Worm (Caenorhabditis elegans) whole organism, early embryonic: ENCODE results near the gene T05H10.1.

Source experiments
- B0310.2 ChIP-seq: sonication (generic microtip); optimal IDR thresholded peaks from 2 replicates; lab custom pipeline; 2016; ENCODE audit warnings: mild to moderate bottlenecking, missing genetic modification characterization, missing compliant biosample characterization
- F13C5.2 ChIP-seq: sonication (generic microtip); optimal IDR thresholded peaks from 2 replicates; lab custom pipeline; 2017; ENCODE audit warnings: mild to moderate bottlenecking, missing genetic modification characterization, inconsistent platforms, missing compliant biosample characterization
- aly-1 ChIP-seq: sonication (generic microtip); optimal IDR thresholded peaks from 2 replicates; lab custom pipeline; 2016; ENCODE audit warnings: missing genetic modification characterization, missing compliant biosample characterization
- ama-1 ChIP-seq: fragments of 150-350 bp; optimal IDR thresholded peaks from 2 replicates; lab custom pipeline; 2014
- ceh-13 ChIP-seq: fragments of 200-800 bp; sonication (Bioruptor generic); optimal IDR thresholded peaks from 2 replicates; lab custom pipeline; 2018; ENCODE audit warnings: mild to moderate bottlenecking, missing genetic modification characterization, missing compliant biosample characterization
- ceh-36 ChIP-seq: sonication (generic microtip); optimal IDR thresholded peaks from 2 replicates; lab custom pipeline; 2016; ENCODE audit warnings: missing genetic modification characterization, inconsistent platforms, missing compliant biosample characterization
- ets-7 ChIP-seq: sonication (generic microtip); optimal IDR thresholded peaks from 2 replicates; lab custom pipeline; 2016; ENCODE audit warnings: missing genotype, missing genetic modification characterization, missing compliant biosample characterization
- flt-1 ChIP-seq: fragments of 200-800 bp; sonication (Bioruptor generic); IDR thresholded peaks from 2 replicates; pipeline ENCODE4 v1.3.6; 2022; ENCODE audit warnings: missing genetic modification characterization, missing compliant biosample characterization
- hmbx-1 ChIP-seq: sonication (generic microtip); optimal IDR thresholded peaks from 2 replicates; lab custom pipeline; 2016; ENCODE audit warnings: mild to moderate bottlenecking, missing genetic modification characterization, missing compliant biosample characterization
- hmg-4 ChIP-seq: fragments of 200-800 bp; sonication (Bioruptor generic); optimal IDR thresholded peaks from 2 replicates; lab custom pipeline; 2018; ENCODE audit warnings: mild to moderate bottlenecking, missing genetic modification characterization, missing compliant biosample characterization
- hnd-1 ChIP-seq: sonication (generic microtip); optimal IDR thresholded peaks from 2 replicates; lab custom pipeline; 2016; ENCODE audit warnings: missing genetic modification characterization, missing compliant biosample characterization
- pes-1 ChIP-seq: fragments of 200-800 bp; sonication (Bioruptor generic); IDR thresholded peaks from 2 replicates; pipeline ENCODE4 v1.3.6; 2022; ENCODE audit warnings: missing genetic modification reagents, missing genetic modification characterization, missing compliant biosample characterization
- scrt-1 ChIP-seq: fragments of 200-800 bp; sonication (Bioruptor generic); IDR thresholded peaks from 2 replicates; pipeline ENCODE4 v1.3.6; 2022; ENCODE audit warnings: missing genetic modification characterization, missing compliant biosample characterization
- sea-1 ChIP-seq: fragments of 200-800 bp; sonication (Bioruptor generic); conservative IDR thresholded peaks from 2 replicates; pipeline ENCODE4 v1.3.6; 2022; ENCODE audit warnings: missing genetic modification characterization, missing compliant biosample characterization
- tbx-11 ChIP-seq: fragments of 200-800 bp; sonication (Bioruptor generic); IDR thresholded peaks from 2 replicates; pipeline ENCODE4 v1.3.6; 2022; ENCODE audit warnings: missing genetic modification characterization, missing compliant biosample characterization
- tbx-37 ChIP-seq: fragments of 200-800 bp; sonication (Bioruptor generic); conservative IDR thresholded peaks from 2 replicates; pipeline ENCODE4 v1.3.6; 2022; ENCODE audit warnings: missing genetic modification reagents, missing genetic modification characterization, missing compliant biosample characterization
- tra-4 ChIP-seq: sonication (generic microtip); optimal IDR thresholded peaks from 2 replicates; lab custom pipeline; 2017; ENCODE audit warnings: missing genetic modification characterization, missing compliant biosample characterization

T05H10.1 gene

ce11 chrII:8074058-8074457 is 31.7 kb downstream of the T05H10.1 start:
- TF ChIP-seq flt-1 (GFP tag; lab: Robert Waterston, UW), result no peak
- TF ChIP-seq ceh-36, result no peak
- no peak for TF ChIP-seq hnd-1 (tag; lab: Kevin White, UChicago)
- TF ChIP-seq tbx-11 (GFP tag; lab: Robert Waterston, UW), result no peak
- no peak for TF ChIP-seq ama-1 (lab: Kevin White, UChicago)
- no peak for TF ChIP-seq pes-1
- TF ChIP-seq tbx-37, result no peak
- TF ChIP-seq ets-7 (tag; lab: Kevin White, UChicago), result no peak
- no peak for TF ChIP-seq hmg-4 (GFP tag; lab: Kevin White, UChicago)
- TF ChIP-seq ceh-13 (GFP tag; lab: Kevin White, UChicago), result no peak
- no peak for TF ChIP-seq scrt-1
- TF ChIP-seq F13C5.2 (tag; lab: Kevin White, UChicago), result no peak

ce11 chrII:8075324-8075810 is 33.0 kb downstream of the T05H10.1 start, which contains the start of gene K02C4.2:
TSS of gene K02C4.2 (plus strand) at chrII:8075760.
- TF ChIP-seq ceh-36 (peak; percentile 44), scrt-1 (peak; percentile 80), aly-1 (tag; lab: Kevin White, UChicago) (peak; percentile 81), sea-1 (GFP tag; lab: Robert Waterston, UW) (peak; percentile 81), tra-4 (tag; lab: Kevin White, UChicago) (peak; percentile 42), hnd-1 (tag; lab: Kevin White, UChicago) (peak; percentile 51), B0310.2 (tag; lab: Kevin White, UChicago) (peak; percentile 26), F13C5.2 (tag; lab: Kevin White, UChicago) (peak; percentile 22), ets-7 (tag; lab: Kevin White, UChicago) (no peak), hmg-4 (GFP tag; lab: Kevin White, UChicago) (peak; percentile 89), flt-1 (GFP tag; lab: Robert Waterston, UW) (peak; percentile 79), tbx-37 (peak; percentile 69), pes-1 (no peak; the same call in 1 of the 2 replicates), ama-1 (lab: Kevin White, UChicago) (no peak), tbx-11 (GFP tag; lab: Robert Waterston, UW) (peak; percentile 75), ceh-13 (GFP tag; lab: Kevin White, UChicago) (peak; percentile 59), hmbx-1 (tag; lab: Kevin White, UChicago) (peak; percentile 22)

DNA sequence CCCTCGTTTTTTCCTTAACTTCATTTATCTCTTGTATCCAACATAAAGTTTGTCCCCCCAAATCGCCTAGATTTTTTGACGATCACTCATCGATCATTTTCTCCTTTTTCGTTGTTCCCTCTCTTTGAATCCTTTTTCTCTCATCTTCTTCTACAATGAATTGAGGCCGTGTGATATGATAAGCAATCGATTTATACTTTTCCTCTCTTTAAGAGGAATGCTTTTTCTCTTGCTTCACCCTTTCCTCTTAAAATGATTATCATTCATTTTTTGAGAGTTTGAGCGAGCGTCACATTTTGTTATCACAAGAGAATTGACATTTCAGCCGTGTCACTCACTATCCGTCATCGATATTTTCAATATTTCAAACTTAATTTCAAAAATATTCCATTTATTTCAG is 35.7 kb downstream of the T05H10.1 start, which contains the start of gene K02C4.5:
Gene K02C4.5 (plus strand): TSS at position 395 of the 400 bp plus-strand sequence.
- TF ChIP-seq hnd-1 (tag; lab: Kevin White, UChicago), result no peak
- no peak for TF ChIP-seq tbx-11 (GFP tag; lab: Robert Waterston, UW)
- no peak for TF ChIP-seq tra-4 (tag; lab: Kevin White, UChicago)
- no peak for TF ChIP-seq F13C5.2 (tag; lab: Kevin White, UChicago)
- no peak for TF ChIP-seq ceh-36
- no peak for TF ChIP-seq ama-1 (lab: Kevin White, UChicago)
- no peak for TF ChIP-seq pes-1
- TF ChIP-seq scrt-1, result no peak
- no peak for TF ChIP-seq tbx-37
- TF ChIP-seq hmg-4 (GFP tag; lab: Kevin White, UChicago), result no peak
- no peak for TF ChIP-seq ceh-13 (GFP tag; lab: Kevin White, UChicago)
- TF ChIP-seq sea-1 (GFP tag; lab: Robert Waterston, UW), result no peak
- no peak for TF ChIP-seq hmbx-1 (tag; lab: Kevin White, UChicago)
- no peak for TF ChIP-seq ets-7 (tag; lab: Kevin White, UChicago)
- TF ChIP-seq flt-1 (GFP tag; lab: Robert Waterston, UW), result no peak

ce11 chrII:8086803-8087202 is 44.4 kb downstream of the T05H10.1 start, which contains the start of gene K02C4.3:
TSS of gene K02C4.3 (minus strand) at chrII:8086853.
- TF ChIP-seq ceh-13 (GFP tag; lab: Kevin White, UChicago) (no peak), hnd-1 (tag; lab: Kevin White, UChicago) (no peak), ceh-36 (no peak), tbx-11 (GFP tag; lab: Robert Waterston, UW) (no peak), hmg-4 (GFP tag; lab: Kevin White, UChicago) (no peak), B0310.2 (tag; lab: Kevin White, UChicago) (no peak), tra-4 (tag; lab: Kevin White, UChicago) (no peak), scrt-1 (no peak), F13C5.2 (tag; lab: Kevin White, UChicago) (no peak), tbx-37 (no peak), ets-7 (tag; lab: Kevin White, UChicago) (no peak), pes-1 (no peak), hmbx-1 (tag; lab: Kevin White, UChicago) (no peak), flt-1 (GFP tag; lab: Robert Waterston, UW) (no peak), ama-1 (lab: Kevin White, UChicago) (no peak)

ce11 chrII:8091528-8091927 is 49.1 kb downstream of the T05H10.1 start:
- TF ChIP-seq hmg-4 (GFP tag; lab: Kevin White, UChicago) (peak; percentile 20), hmbx-1 (tag; lab: Kevin White, UChicago) (no peak), ama-1 (lab: Kevin White, UChicago) (peak; percentile 66), B0310.2 (tag; lab: Kevin White, UChicago) (no peak), F13C5.2 (tag; lab: Kevin White, UChicago) (no peak)

DNA sequence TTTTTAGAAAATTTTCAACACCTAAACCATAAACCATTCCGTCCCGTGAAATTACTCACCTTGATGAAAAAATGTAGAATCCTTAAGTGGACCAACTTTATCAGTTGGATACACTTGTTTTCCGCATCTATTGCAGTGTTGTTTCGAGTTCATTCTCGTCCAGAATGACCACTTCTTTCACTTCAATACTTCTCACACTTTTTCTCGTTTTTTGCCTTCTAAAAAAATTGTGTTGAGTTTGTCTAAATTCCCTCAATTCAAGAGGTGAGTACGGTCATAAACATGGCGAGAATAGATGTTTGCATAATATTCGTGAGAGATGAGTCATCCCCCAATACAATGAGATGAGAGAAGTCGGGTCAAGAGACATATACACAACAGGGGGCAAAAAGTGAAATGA is 50.1 kb downstream of the T05H10.1 start, which contains the start of gene ltd-1:
Gene ltd-1 (minus strand): TSS at position 218 of the 400 bp plus-strand sequence.
- TF ChIP-seq tbx-37, result no peak
- no peak for TF ChIP-seq tra-4 (tag; lab: Kevin White, UChicago)
- no peak for TF ChIP-seq F13C5.2 (tag; lab: Kevin White, UChicago)
- TF ChIP-seq tbx-11 (GFP tag; lab: Robert Waterston, UW), result no peak
- no peak for TF ChIP-seq ceh-13 (GFP tag; lab: Kevin White, UChicago)
- TF ChIP-seq aly-1 (tag; lab: Kevin White, UChicago), result no peak

- TF ChIP-seq pes-1 (no peak), ceh-36 (no peak), scrt-1 (no peak), sea-1 (GFP tag; lab: Robert Waterston, UW) (no peak), hnd-1 (tag; lab: Kevin White, UChicago) (no peak), tbx-37 (no peak), tra-4 (tag; lab: Kevin White, UChicago) (no peak), F13C5.2 (tag; lab: Kevin White, UChicago) (no peak), aly-1 (tag; lab: Kevin White, UChicago) (no peak), ama-1 (lab: Kevin White, UChicago) (no peak), hmg-4 (GFP tag; lab: Kevin White, UChicago) (no peak), ceh-13 (GFP tag; lab: Kevin White, UChicago) (no peak), tbx-11 (GFP tag; lab: Robert Waterston, UW) (no peak), ets-7 (tag; lab: Kevin White, UChicago) (no peak)
Measured at ce11 chrII:8093283-8093682, 50.9 kb downstream of the T05H10.1 start.
